Fruit fly (Drosophila melanogaster) Kc167 (cell line): ENCODE data around the gene CG2854.

ENCODE experiments used
- Myc ChIP-seq: fragments of >200 bp; optimal IDR thresholded peaks from 2 replicates; lab custom pipeline; 2017; ENCODE audit warnings: missing external identifiers
- Sin3A ChIP-seq: fragments of >200 bp; optimal IDR thresholded peaks from 2 replicates; lab custom pipeline; 2018; ENCODE audit warnings: missing external identifiers
- h ChIP-seq: fragments of >200 bp; optimal IDR thresholded peaks from 3 replicates; lab custom pipeline; 2018; ENCODE audit warnings: missing external identifiers
- insv ChIP-seq: fragments of >200 bp; optimal IDR thresholded peaks from 3 replicates; lab custom pipeline; 2018; ENCODE audit warnings: missing external identifiers
- psq ChIP-seq: fragments of >200 bp; optimal IDR thresholded peaks from 2 replicates; lab custom pipeline; 2017; ENCODE audit warnings: missing external identifiers
- ttk ChIP-seq: sonication (Bioruptor generic); optimal IDR thresholded peaks from 2 replicates; lab custom pipeline; 2017; ENCODE audit warnings: missing external identifiers

CG2854 gene

dm6 chrX:2326828-2327227 lies at the start of gene CG2854:
Gene CG2854 (plus strand): TSS chrX:2327128.
- TF ChIP-seq psq = no peak
- TF ChIP-seq h (lab: Kevin White, UChicago) = no peak
- TF ChIP-seq Sin3A (lab: Kevin White, UChicago) = no peak

dm6 chrX:2278782-2279304 lies 48.1 kb upstream of the CG2854 start:
- TF ChIP-seq h (lab: Kevin White, UChicago) (no peak), insv (lab: Kevin White, UChicago) (no peak), Myc (lab: Kevin White, UChicago) (no peak), psq (no peak), Sin3A (lab: Kevin White, UChicago) (no peak), ttk (no peak)

DNA sequence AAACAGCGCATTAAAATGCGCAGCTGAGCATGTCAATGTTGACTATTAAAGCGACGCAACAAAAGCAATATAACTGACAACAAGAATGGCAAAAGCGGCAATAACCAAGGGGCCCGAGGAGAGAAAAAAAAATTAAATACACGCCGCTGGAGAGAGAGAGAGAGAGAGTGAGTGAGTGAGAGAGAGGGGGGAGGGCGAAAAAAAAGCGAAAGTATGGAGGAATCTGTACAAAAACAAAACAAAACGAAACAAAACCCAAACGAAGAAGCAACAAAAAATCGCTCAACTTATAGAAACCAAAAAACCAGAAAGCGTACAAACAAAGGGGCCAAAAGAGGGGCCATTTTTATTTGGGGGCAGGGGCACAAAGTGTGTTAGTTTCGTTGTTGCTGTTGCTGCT lies 43.5 kb upstream of the CG2854 start:
- TF ChIP-seq insv (lab: Kevin White, UChicago) (no peak), Myc (lab: Kevin White, UChicago) (no peak), Sin3A (lab: Kevin White, UChicago) (no peak), h (lab: Kevin White, UChicago) (no peak), ttk (no peak), psq (no peak)

DNA sequence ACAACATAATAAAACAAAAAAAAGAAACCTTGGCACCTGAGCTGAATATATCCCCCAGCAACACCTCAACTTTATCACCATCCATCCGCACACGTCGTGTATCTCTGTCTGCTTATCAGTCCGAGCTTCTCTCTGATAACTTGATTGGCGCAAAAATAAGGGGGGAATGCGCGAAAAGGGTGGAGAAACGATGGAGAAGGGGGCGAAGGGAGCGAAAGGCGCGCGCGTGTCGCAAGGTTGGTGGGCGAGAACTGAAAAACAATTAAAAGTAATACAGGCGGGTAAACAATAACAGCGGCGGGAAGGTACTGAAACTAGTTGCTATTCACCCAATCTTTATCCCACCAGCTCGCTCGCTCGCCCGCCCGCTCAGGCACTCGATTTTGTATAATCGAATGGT lies 40.7 kb upstream of the CG2854 start:
- no peak for TF ChIP-seq Myc (lab: Kevin White, UChicago)
- no peak for TF ChIP-seq ttk
- no peak for TF ChIP-seq psq
- no peak for TF ChIP-seq insv (lab: Kevin White, UChicago)
- no peak for TF ChIP-seq h (lab: Kevin White, UChicago)
- TF ChIP-seq Sin3A (lab: Kevin White, UChicago) = no peak

DNA sequence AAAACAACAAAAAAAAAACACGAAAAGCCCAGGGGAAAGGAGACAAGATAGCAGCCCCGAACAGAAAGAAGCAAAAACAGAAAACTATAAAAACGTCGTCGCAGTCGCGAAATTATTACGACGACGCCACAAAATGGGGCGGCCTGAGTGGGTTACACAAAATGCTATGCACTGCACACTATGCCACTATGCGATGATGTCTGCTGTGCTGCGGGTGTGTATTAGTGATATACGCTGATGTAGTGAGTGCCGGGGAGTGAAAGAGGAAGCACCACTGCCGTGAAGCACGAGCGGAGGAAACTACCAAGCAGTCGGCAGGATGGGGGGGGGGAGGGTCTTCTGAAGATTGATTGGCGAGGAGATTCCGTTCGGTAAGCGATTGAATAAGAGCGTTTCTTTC lies 39.9 kb upstream of the CG2854 start:
- TF ChIP-seq psq = no peak
- TF ChIP-seq insv (lab: Kevin White, UChicago) = no peak
- no peak for TF ChIP-seq h (lab: Kevin White, UChicago)
- no peak for TF ChIP-seq Sin3A (lab: Kevin White, UChicago)
- no peak for TF ChIP-seq Myc (lab: Kevin White, UChicago)
- no peak for TF ChIP-seq ttk

DNA sequence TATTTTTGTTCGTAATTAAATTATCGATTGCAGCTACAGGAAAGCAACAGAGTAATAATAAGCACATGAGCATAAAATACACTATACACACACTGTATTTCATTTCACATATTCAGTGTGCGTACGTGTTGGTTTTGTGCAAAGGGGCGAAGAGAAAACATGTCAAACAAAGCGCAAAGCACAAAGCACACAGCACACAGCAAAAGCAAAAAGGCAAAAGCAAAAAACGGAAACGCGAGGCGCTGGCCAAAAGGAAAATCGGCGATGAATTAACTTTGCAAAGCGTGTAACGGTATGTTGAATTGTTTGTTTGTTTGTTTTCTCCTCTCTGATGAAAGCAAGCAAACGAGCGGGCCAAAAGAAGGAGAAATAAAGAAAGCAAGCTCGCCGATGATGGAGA lies 38.6 kb upstream of the CG2854 start:
- TF ChIP-seq h (lab: Kevin White, UChicago) (no peak), Sin3A (lab: Kevin White, UChicago) (no peak), psq (no peak), ttk (no peak), insv (lab: Kevin White, UChicago) (no peak), Myc (lab: Kevin White, UChicago) (no peak)

DNA sequence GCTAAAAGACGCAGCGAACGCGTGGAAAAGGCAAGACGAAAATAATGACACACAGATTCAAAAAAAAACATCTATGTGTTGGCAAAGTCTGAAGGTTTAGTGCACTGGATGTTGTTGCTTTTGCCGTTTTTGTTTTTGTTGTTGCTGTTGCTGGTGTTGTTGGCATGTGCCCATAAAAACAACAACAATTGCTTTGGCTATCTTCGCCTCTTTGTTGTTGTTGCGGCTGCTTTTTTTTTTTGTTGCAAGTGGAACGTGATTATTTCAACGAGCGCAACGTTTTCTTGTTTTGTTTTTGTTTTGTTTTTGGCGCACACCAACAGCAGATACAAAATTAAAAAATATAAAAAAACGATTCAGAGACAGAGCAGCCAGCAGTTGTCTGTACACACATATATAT lies 37.8 kb upstream of the CG2854 start:
- TF ChIP-seq Myc (lab: Kevin White, UChicago) = no peak
- no peak for TF ChIP-seq insv (lab: Kevin White, UChicago)
- no peak for TF ChIP-seq ttk
- TF ChIP-seq h (lab: Kevin White, UChicago) = no peak
- no peak for TF ChIP-seq Sin3A (lab: Kevin White, UChicago)
- no peak for TF ChIP-seq psq

- TF ChIP-seq psq = no peak
- TF ChIP-seq insv (lab: Kevin White, UChicago) = no peak
- no peak for TF ChIP-seq h (lab: Kevin White, UChicago)
- TF ChIP-seq Myc (lab: Kevin White, UChicago) = no peak
- TF ChIP-seq Sin3A (lab: Kevin White, UChicago) = no peak
- no peak for TF ChIP-seq ttk
These were observed 35.9 kb upstream of the CG2854 start for dm6 chrX:2291023-2291422.

dm6 chrX:2292410-2292809 lies 34.5 kb upstream of the CG2854 start:
- no peak for TF ChIP-seq h (lab: Kevin White, UChicago)
- TF ChIP-seq ttk = no peak

dm6 chrX:2293294-2293988 lies 33.5 kb upstream of the CG2854 start, which contains the start of gene CG2865:
Gene CG2865 (minus strand): TSS chrX:2293411.
- TF ChIP-seq Sin3A (lab: Kevin White, UChicago) (no peak), insv (lab: Kevin White, UChicago) (no peak), Myc (lab: Kevin White, UChicago) (no peak), h (lab: Kevin White, UChicago) (no peak), psq (no peak), ttk (no peak)

- TF ChIP-seq Myc (lab: Kevin White, UChicago) (no peak), insv (lab: Kevin White, UChicago) (no peak), Sin3A (lab: Kevin White, UChicago) (no peak), h (lab: Kevin White, UChicago) (no peak), psq (no peak), ttk (no peak)
These were observed 32.2 kb upstream of the CG2854 start for dm6 chrX:2294474-2295434.
